Worm (Caenorhabditis elegans) whole organism, L4/young adult: ENCODE measurements around the gene T24G10.2.
A peak's percentile ranks its signal among the peaks of the same experiment; 100 is the strongest.

ENCODE experiments used
- W03F9.2 ChIP-seq: fragments of 150-350 bp; optimal IDR thresholded peaks from 2 replicates; lab custom pipeline; 2014; ENCODE audit warnings: missing biosample characterization, missing genetic modification characterization
- dao-5 ChIP-seq: sonication (generic microtip); optimal IDR thresholded peaks from 2 replicates; lab custom pipeline; 2016; ENCODE audit warnings: missing genotype, missing genetic modification characterization, moderate library complexity, missing compliant biosample characterization
- him-1 ChIP-seq: sonication (generic microtip); optimal IDR thresholded peaks from 2 replicates; lab custom pipeline; 2016; ENCODE audit warnings: missing genotype, missing genetic modification reagents, missing genetic modification characterization, missing compliant biosample characterization

Gene T24G10.2

ce11 chrIII:5442711-5443253, at the start of gene T24G10.2, which contains the start of gene disl-2:
T24G10.2 (minus strand) TSS chrIII:5442761.
disl-2 (plus strand) TSS chrIII:5443167.
- TF ChIP-seq W03F9.2 (tag; lab: Kevin White, UChicago) = peak; percentile 16
- no peak for TF ChIP-seq him-1 (tag; lab: Kevin White, UChicago)
- TF ChIP-seq dao-5 = no peak

- TF ChIP-seq W03F9.2 (tag; lab: Kevin White, UChicago) (no peak), dao-5 (no peak), him-1 (tag; lab: Kevin White, UChicago) (no peak)
These were observed 44.6 kb upstream of the T24G10.2 start, which contains the start of gene osg-1 for ce11 chrIII:5487087-5487603. osg-1 (plus strand) TSS chrIII:5487553.

ce11 chrIII:5486345-5486744, 43.8 kb upstream of the T24G10.2 start:
- TF ChIP-seq dao-5 (no peak), him-1 (tag; lab: Kevin White, UChicago) (no peak), W03F9.2 (tag; lab: Kevin White, UChicago) (no peak)

ce11 chrIII:5483738-5484315, 41.3 kb upstream of the T24G10.2 start, which contains the start of the genes R02F2.7 and R02F2.4:
R02F2.7 (minus strand) TSS chrIII:5483773.
R02F2.4 (plus strand) TSS chrIII:5484289.
- no peak for TF ChIP-seq dao-5
- TF ChIP-seq W03F9.2 (tag; lab: Kevin White, UChicago) = no peak
- no peak for TF ChIP-seq him-1 (tag; lab: Kevin White, UChicago)

- no peak for TF ChIP-seq him-1 (tag; lab: Kevin White, UChicago)
- no peak for TF ChIP-seq dao-5
- no peak for TF ChIP-seq W03F9.2 (tag; lab: Kevin White, UChicago)
These were observed 37.1 kb upstream of the T24G10.2 start for ce11 chrIII:5479493-5480167.

- no peak for TF ChIP-seq W03F9.2 (tag; lab: Kevin White, UChicago)
- TF ChIP-seq dao-5 = no peak
- no peak for TF ChIP-seq him-1 (tag; lab: Kevin White, UChicago)
These were observed 36.3 kb upstream of the T24G10.2 start, which contains the start of the genes R02F2.6 and R02F2.5 for ce11 chrIII:5478824-5479368. R02F2.6 (minus strand) TSS chrIII:5478924. R02F2.5 (plus strand) TSS chrIII:5479318.

- no peak for TF ChIP-seq W03F9.2 (tag; lab: Kevin White, UChicago)
- TF ChIP-seq him-1 (tag; lab: Kevin White, UChicago) = no peak
- no peak for TF ChIP-seq dao-5
These were observed 35.5 kb upstream of the T24G10.2 start, which contains the start of gene R02F2.10 for ce11 chrIII:5478011-5478410. R02F2.10 (plus strand) TSS chrIII:5478311.

- TF ChIP-seq W03F9.2 (tag; lab: Kevin White, UChicago) = no peak
- TF ChIP-seq dao-5 = no peak
- TF ChIP-seq him-1 (tag; lab: Kevin White, UChicago) = no peak
These were observed 31.6 kb upstream of the T24G10.2 start, which contains the start of gene lon-1 for ce11 chrIII:5474176-5474575. lon-1 (plus strand) TSS chrIII:5474476.

ce11 chrIII:5472693-5473092, 30.1 kb upstream of the T24G10.2 start:
- TF ChIP-seq dao-5 = no peak
- TF ChIP-seq W03F9.2 (tag; lab: Kevin White, UChicago) = no peak
- TF ChIP-seq him-1 (tag; lab: Kevin White, UChicago) = no peak

- TF ChIP-seq W03F9.2 (tag; lab: Kevin White, UChicago) (no peak), dao-5 (no peak), him-1 (tag; lab: Kevin White, UChicago) (no peak)
These were observed 26.5 kb upstream of the T24G10.2 start for ce11 chrIII:5469090-5469489.

- TF ChIP-seq him-1 (tag; lab: Kevin White, UChicago) (no peak), W03F9.2 (tag; lab: Kevin White, UChicago) (no peak), dao-5 (no peak)
These were observed 22.3 kb upstream of the T24G10.2 start for ce11 chrIII:5464850-5465249.

- no peak for TF ChIP-seq dao-5
These were observed 21.5 kb upstream of the T24G10.2 start, which contains the start of gene F48E8.2 for ce11 chrIII:5464077-5464476. F48E8.2 (plus strand) TSS chrIII:5464377.

- TF ChIP-seq W03F9.2 (tag; lab: Kevin White, UChicago) (no peak), him-1 (tag; lab: Kevin White, UChicago) (no peak), dao-5 (no peak)
These were observed 18.5 kb upstream of the T24G10.2 start, which contains the start of gene F48E8.3 for ce11 chrIII:5461079-5461478. F48E8.3 (plus strand) TSS chrIII:5461379.
